Worm (Caenorhabditis elegans) whole organism, late embryonic: Measurements from ENCODE around the gene evl-14.

Experiments used
- ama-1 ChIP-seq: fragments of 150-350 bp; optimal IDR thresholded peaks from 2 replicates; lab custom pipeline; 2014
- ceh-45 ChIP-seq: fragments of 200-800 bp; sonication (Bioruptor generic); IDR thresholded peaks from 2 replicates; pipeline ENCODE4 v1.3.6; 2022; ENCODE audit warnings: missing genetic modification reagents, missing genetic modification characterization, missing compliant biosample characterization
- ceh-9 ChIP-seq: sonication (generic microtip); optimal IDR thresholded peaks from 2 replicates; lab custom pipeline; 2016; ENCODE audit warnings: mild to moderate bottlenecking, missing genetic modification characterization, inconsistent platforms, missing compliant biosample characterization
- elt-2 ChIP-seq: sonication (generic microtip); optimal IDR thresholded peaks from 2 replicates; lab custom pipeline; 2016; ENCODE audit warnings: missing genetic modification reagents, missing genetic modification characterization, missing compliant biosample characterization
- hlh-13 ChIP-seq: fragments of 200-800 bp; sonication (Bioruptor generic); optimal IDR thresholded peaks from 2 replicates; lab custom pipeline; 2018; ENCODE audit warnings: mild to moderate bottlenecking, missing genetic modification characterization, missing compliant biosample characterization
- nhr-11 ChIP-seq: fragments of 150-350 bp; optimal IDR thresholded peaks from 2 replicates; lab custom pipeline; 2014; ENCODE audit warnings: missing biosample characterization, missing genetic modification characterization
- tbx-2 ChIP-seq: sonication (generic microtip); optimal IDR thresholded peaks from 2 replicates; lab custom pipeline; 2016; ENCODE audit warnings: missing genetic modification characterization, missing compliant biosample characterization
- ttx-3 ChIP-seq: sonication (generic microtip); optimal IDR thresholded peaks from 2 replicates; lab custom pipeline; 2016; ENCODE audit warnings: missing genetic modification reagents, missing genetic modification characterization, missing compliant biosample characterization
- unc-55 ChIP-seq: sonication (generic microtip); optimal IDR thresholded peaks from 2 replicates; lab custom pipeline; 2017; ENCODE audit warnings: missing biosample characterization, missing genetic modification reagents, missing genetic modification characterization
- zip-5 ChIP-seq: sonication (generic microtip); optimal IDR thresholded peaks from 2 replicates; lab custom pipeline; 2016; ENCODE audit warnings: missing genetic modification characterization, missing compliant biosample characterization

- TF ChIP-seq ttx-3 (tag; lab: Kevin White, UChicago), result no peak
- TF ChIP-seq hlh-13 (GFP tag; lab: Kevin White, UChicago), result no peak
- no peak for TF ChIP-seq unc-55
- no peak for TF ChIP-seq nhr-11 (tag; lab: Kevin White, UChicago)
- no peak for TF ChIP-seq zip-5 (tag; lab: Kevin White, UChicago)
- no peak for TF ChIP-seq elt-2 (tag; lab: Kevin White, UChicago)
- no peak for TF ChIP-seq ceh-45 (GFP tag; lab: Robert Waterston, UW)
- no peak for TF ChIP-seq ama-1
- no peak for TF ChIP-seq tbx-2 (tag; lab: Kevin White, UChicago)
- no peak for TF ChIP-seq ceh-9 (tag; lab: Kevin White, UChicago)
These were observed 46.3 kb upstream of the evl-14 start for ce11 chrIII:4359208-4359607.
